Fruit fly (Drosophila melanogaster): ENCODE measurements around the gene CG14325.

CG14325 gene

DNA sequence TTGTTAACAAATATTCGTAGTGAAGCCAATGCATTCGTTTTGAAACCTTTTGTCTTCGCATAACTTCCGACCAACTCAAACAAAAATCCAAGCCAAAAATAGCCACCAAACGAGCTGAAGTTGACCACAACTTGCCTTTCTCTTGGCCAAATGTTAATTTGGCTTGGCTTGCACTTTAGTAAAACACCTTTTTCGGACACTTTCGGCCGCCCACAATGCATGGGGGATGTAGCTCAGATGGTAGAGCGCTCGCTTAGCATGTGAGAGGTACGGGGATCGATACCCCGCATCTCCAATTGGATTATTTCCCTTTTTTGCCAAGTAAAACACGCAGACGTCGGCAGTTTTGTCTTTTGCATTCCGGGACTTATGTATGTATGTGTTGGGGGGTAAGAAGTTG, 30.0 kb downstream of the CG14325 start (continued):
- no peak for TF ChIP-seq CG4282 (GFP tag; optimal IDR thresholded peaks at IDR 0.05)
- TF ChIP-seq Camta (GFP tag; optimal IDR thresholded peaks at IDR 0.05) = no peak
- no peak for TF ChIP-seq CkIIα-i1 (GFP tag; IDR thresholded peaks at IDR 0.05)
- no peak for TF ChIP-seq Xrp1 (GFP tag; IDR thresholded peaks at IDR 0.05)
- TF ChIP-seq HLH4C (GFP tag; IDR thresholded peaks at IDR 0.05; ENCODE audit: partially characterized antibody) = 0 out of 3 replicates have a peak, but pooled peaks have one; percentile 48
- no peak for TF ChIP-seq CG12155 (GFP tag; optimal IDR thresholded peaks at IDR 0.05)
- TF ChIP-seq HmgZ (tag; optimal IDR thresholded peaks at IDR 0.05) = no peak
- no peak for TF ChIP-seq Nf-YB (GFP tag; optimal IDR thresholded peaks at IDR 0.05)
- no peak for TF ChIP-seq amos (GFP tag; IDR thresholded peaks at IDR 0.05; ENCODE audit: partially characterized antibody)
- TF ChIP-seq CG14667 (GFP tag; IDR thresholded peaks at IDR 0.05) = no peak
- no peak for TF ChIP-seq Gsc (GFP tag; IDR thresholded peaks at IDR 0.05)
- no peak for TF ChIP-seq dpn (GFP tag; optimal IDR thresholded peaks at IDR 0.05)
- TF ChIP-seq CG5180 (GFP tag; optimal IDR thresholded peaks at IDR 0.05) = no peak
- TF ChIP-seq gsb-n (tag; optimal IDR thresholded peaks at IDR 0.05) = no peak
- TF ChIP-seq lab (GFP tag; optimal IDR thresholded peaks at IDR 0.05) = no peak
- no peak for TF ChIP-seq BtbVII (GFP tag; optimal IDR thresholded peaks at IDR 0.05)
- peak; percentile 48; the same call in 1 of the 3 replicates for TF ChIP-seq CG6791 (GFP tag; IDR thresholded peaks at IDR 0.05; ENCODE audit: partially characterized antibody)

DNA sequence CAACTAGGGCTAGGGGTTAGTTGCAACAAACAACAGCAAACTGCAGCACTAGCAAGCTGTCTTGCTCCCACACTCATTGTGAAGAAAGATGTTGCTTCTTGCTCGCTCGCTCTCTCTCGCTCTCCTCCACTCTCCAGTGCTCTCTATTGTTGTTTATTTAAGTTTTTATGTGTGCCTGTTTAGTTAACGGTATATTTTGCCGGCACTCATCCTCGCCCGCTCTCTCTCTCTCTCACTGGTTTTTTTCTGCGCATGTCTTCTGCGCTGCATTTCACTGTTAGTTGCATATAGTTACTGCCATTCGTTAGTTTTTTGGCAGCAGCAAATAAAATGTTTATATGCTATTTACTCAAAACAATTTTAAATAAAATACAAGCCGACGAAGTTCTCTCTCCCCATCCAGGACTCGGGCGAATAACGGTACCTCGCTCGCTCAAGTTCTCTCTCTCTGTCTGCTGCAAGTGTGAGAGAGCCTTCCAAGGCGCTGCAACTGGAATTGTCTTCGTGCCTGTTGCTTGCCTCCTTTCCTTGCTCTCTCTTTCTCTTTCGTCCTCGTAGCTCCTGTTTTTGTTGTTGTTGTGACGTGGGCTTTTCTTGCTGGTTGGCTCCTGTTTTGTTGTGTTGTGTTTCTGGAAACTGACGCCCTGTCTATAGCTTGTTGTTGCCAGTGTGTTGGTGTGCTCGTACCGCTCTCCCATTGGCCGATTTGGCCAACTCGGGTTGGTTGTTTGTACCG, 39.3 kb downstream of the CG14325 start:
- TF ChIP-seq CG7987 (GFP tag; optimal IDR thresholded peaks at IDR 0.05) = no peak
- TF ChIP-seq nom (GFP tag; optimal IDR thresholded peaks at IDR 0.05) = no peak
- no peak for TF ChIP-seq crp (GFP tag; optimal IDR thresholded peaks at IDR 0.05)
- TF ChIP-seq CG4854 (GFP tag; optimal IDR thresholded peaks at IDR 0.05) = no peak
- peak; percentile 19 for TF ChIP-seq CG8924 (tag; optimal IDR thresholded peaks at IDR 0.05)
- no peak for TF ChIP-seq tna (GFP tag; IDR thresholded peaks at IDR 0.05; ENCODE audit: partially characterized antibody)
- TF ChIP-seq Deaf1 (tag; optimal IDR thresholded peaks at IDR 0.05) = peak; percentile 84
- TF ChIP-seq Atf6 (GFP tag; IDR thresholded peaks at IDR 0.05) = no peak
- no peak for TF ChIP-seq CG17385 (GFP tag; optimal IDR thresholded peaks at IDR 0.05)
- TF ChIP-seq pan (optimal IDR thresholded peaks at IDR 0.05) = no peak
- TF ChIP-seq pan (GFP tag; optimal IDR thresholded peaks at IDR 0.05 in 1 of 2, IDR thresholded peaks at IDR 0.05 in 1 of 2) = no peak
- TF ChIP-seq CG10543 (GFP tag; optimal IDR thresholded peaks at IDR 0.05) = no peak
- TF ChIP-seq Lpt (GFP tag; optimal IDR thresholded peaks at IDR 0.05) = no peak
- TF ChIP-seq CG10462 (GFP tag; optimal IDR thresholded peaks at IDR 0.05) = peak; percentile 55
- no peak for TF ChIP-seq Bgb (GFP tag; IDR thresholded peaks at IDR 0.05; ENCODE audit: partially characterized antibody)
- TF ChIP-seq nerfin-2 (GFP tag; IDR thresholded peaks at IDR 0.05; ENCODE audit: partially characterized antibody) = no peak
- no peak for TF ChIP-seq CG2202 (tag; optimal IDR thresholded peaks at IDR 0.05)
- no peak for TF ChIP-seq CG11247 (GFP tag; IDR thresholded peaks at IDR 0.05)
- no peak for TF ChIP-seq CG12236 (GFP tag; optimal IDR thresholded peaks at IDR 0.05)
- TF ChIP-seq dati (GFP tag; IDR thresholded peaks at IDR 0.05) = no peak
- TF ChIP-seq lov (optimal IDR thresholded peaks at IDR 0.05) = no peak
- TF ChIP-seq lov (GFP tag; IDR thresholded peaks at IDR 0.05) = no peak
- no peak for TF ChIP-seq CG5180 (GFP tag; optimal IDR thresholded peaks at IDR 0.05)
- no peak for TF ChIP-seq NFAT (GFP tag; IDR thresholded peaks at IDR 0.05)
- TF ChIP-seq h (optimal IDR thresholded peaks at IDR 0.05) = no peak
- no peak for TF ChIP-seq CHES-1-like (GFP tag; optimal IDR thresholded peaks at IDR 0.05)
- no peak for TF ChIP-seq ham (GFP tag; IDR thresholded peaks at IDR 0.05)
- no peak for TF ChIP-seq CG8388 (GFP tag; optimal IDR thresholded peaks at IDR 0.05)
- TF ChIP-seq slbo (GFP tag; IDR thresholded peaks at IDR 0.05) = no peak
- no peak for TF ChIP-seq ssp (GFP tag; IDR thresholded peaks at IDR 0.05)
- no peak for TF ChIP-seq CG7963 (GFP tag; IDR thresholded peaks at IDR 0.05; ENCODE audit: partially characterized antibody)
- TF ChIP-seq gfzf (GFP tag; optimal IDR thresholded peaks at IDR 0.05) = no peak
- TF ChIP-seq Nf-YB (GFP tag; optimal IDR thresholded peaks at IDR 0.05) = peak; percentile 95
- no peak for TF ChIP-seq Hr51 (GFP tag; optimal IDR thresholded peaks at IDR 0.05)
- TF ChIP-seq HLH4C (GFP tag; IDR thresholded peaks at IDR 0.05; ENCODE audit: partially characterized antibody) = no peak
